Fruit fly (Drosophila melanogaster): ENCODE measurements around the gene CG34404.

CG34404 gene

DNA sequence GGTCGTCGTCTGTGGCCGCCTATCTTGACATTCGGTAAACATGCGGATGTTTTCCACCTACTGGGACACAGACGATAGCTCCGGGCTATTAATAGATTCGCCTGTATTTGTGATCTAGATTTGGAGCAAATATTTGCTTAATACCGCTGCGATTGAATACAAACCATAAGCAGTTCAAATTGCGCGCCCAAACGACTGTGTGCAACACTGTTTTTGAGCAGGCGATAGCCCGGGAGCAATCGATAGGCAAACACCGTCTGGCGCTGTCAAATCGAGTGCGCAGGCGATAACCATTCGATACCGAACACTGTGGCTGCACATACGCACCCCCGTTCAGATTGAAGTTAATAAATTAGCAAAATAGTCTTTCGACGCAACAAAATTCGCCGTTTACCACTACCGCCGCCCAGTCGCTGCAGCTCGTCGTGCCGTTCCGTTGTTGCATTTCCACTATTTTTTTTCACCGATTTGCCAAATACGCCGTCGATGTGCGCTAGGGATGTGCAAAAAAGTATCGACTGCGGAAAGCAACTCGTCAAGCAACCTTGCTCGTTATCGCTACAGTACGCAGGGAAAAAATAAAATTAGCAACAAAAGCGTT, 40.8 kb upstream of the CG34404 start, which contains the start of gene Atx2 (continued):
- TF ChIP-seq CG10209 (GFP tag; optimal IDR thresholded peaks at IDR 0.05) (peak; percentile 26), tin (GFP tag; optimal IDR thresholded peaks at IDR 0.05) (peak; percentile 25), gce (GFP tag; IDR thresholded peaks at IDR 0.05) (no peak), CG11398 (GFP tag; optimal IDR thresholded peaks at IDR 0.05) (no peak), CG30403 (GFP tag; optimal IDR thresholded peaks at IDR 0.05) (peak; percentile 45), CG15514 (GFP tag; optimal IDR thresholded peaks at IDR 0.05) (peak; percentile 46), cad (GFP tag; optimal IDR thresholded peaks at IDR 0.05) (no peak), CG9876 (GFP tag; optimal IDR thresholded peaks at IDR 0.05) (no peak), abd-A (tag; optimal IDR thresholded peaks at IDR 0.05) (no peak), twi (tag; optimal IDR thresholded peaks at IDR 0.05) (no peak), sc (optimal IDR thresholded peaks at IDR 0.05) (no peak), sc (GFP tag; optimal IDR thresholded peaks at IDR 0.05) (no peak), Antp (GFP tag; optimal IDR thresholded peaks at IDR 0.05) (peak; percentile 45), CG15601 (tag; optimal IDR thresholded peaks at IDR 0.05) (peak; percentile 51), ci (GFP tag; IDR thresholded peaks at IDR 0.05) (peak; percentile 75; the same call in 2 of the 3 replicates), CG13424 (tag; optimal IDR thresholded peaks at IDR 0.05) (no peak), CoRest (tag; optimal IDR thresholded peaks at IDR 0.05) (peak; percentile 56), CG3407 (GFP tag; optimal IDR thresholded peaks at IDR 0.05) (peak; percentile 8), H15 (GFP tag; IDR thresholded peaks at IDR 0.05) (no peak), danr (GFP tag; IDR thresholded peaks at IDR 0.05) (no peak), CG4424 (GFP tag; optimal IDR thresholded peaks at IDR 0.05) (peak; percentile 70), D19B (GFP tag; optimal IDR thresholded peaks at IDR 0.05) (no peak), CG2116 (GFP tag; optimal IDR thresholded peaks at IDR 0.05) (peak; percentile 97), pfk (GFP tag; optimal IDR thresholded peaks at IDR 0.05) (no peak), ems (GFP tag; optimal IDR thresholded peaks at IDR 0.05) (peak; percentile 27), Lim3 (GFP tag; IDR thresholded peaks at IDR 0.05) (no peak), Stat92E (GFP tag; optimal IDR thresholded peaks at IDR 0.05) (peak in 1 of 3 experiments; percentile 38), pzg (GFP tag; optimal IDR thresholded peaks at IDR 0.05) (peak; percentile 90), CG43689 (GFP tag; IDR thresholded peaks at IDR 0.05) (no peak), Mes4 (GFP tag; optimal IDR thresholded peaks at IDR 0.05) (no peak), CG1233 (GFP tag; optimal IDR thresholded peaks at IDR 0.05) (peak; percentile 3), vvl (GFP tag; IDR thresholded peaks at IDR 0.05) (peak; percentile 60), Atf-2 (GFP tag; optimal IDR thresholded peaks at IDR 0.05) (peak; percentile 4), Ada2b (GFP tag; IDR thresholded peaks at IDR 0.05) (no peak), amos (GFP tag; IDR thresholded peaks at IDR 0.05; ENCODE audit: partially characterized antibody) (peak; percentile 96), CG12236 (GFP tag; optimal IDR thresholded peaks at IDR 0.05) (no peak), zen (tag; optimal IDR thresholded peaks at IDR 0.05) (peak; percentile 48), CG5180 (GFP tag; optimal IDR thresholded peaks at IDR 0.05) (peak; percentile 2), kay (GFP tag; optimal IDR thresholded peaks at IDR 0.05) (no peak), jing (GFP tag; optimal IDR thresholded peaks at IDR 0.05) (no peak), CG15696 (tag; optimal IDR thresholded peaks at IDR 0.05) (no peak), cwo (GFP tag; optimal IDR thresholded peaks at IDR 0.05) (no peak), jigr1 (GFP tag; IDR thresholded peaks at IDR 0.05) (no peak), CG6765 (GFP tag; optimal IDR thresholded peaks at IDR 0.05) (no peak), ato (GFP tag; IDR thresholded peaks at IDR 0.05; ENCODE audit: partially characterized antibody) (peak; percentile 97), bsh (GFP tag; optimal IDR thresholded peaks at IDR 0.05) (peak in 1 of 2 experiments; percentile 5), CG12104 (GFP tag; optimal IDR thresholded peaks at IDR 0.05) (no peak), chinmo (GFP tag; IDR thresholded peaks at IDR 0.05; ENCODE audit: partially characterized antibody) (peak; percentile 95), CG7556 (GFP tag; optimal IDR thresholded peaks at IDR 0.05) (no peak), cg (GFP tag; optimal IDR thresholded peaks at IDR 0.05) (no peak)
